Worm (Caenorhabditis elegans): ENCODE measurements around the gene msp-78.

DNA sequence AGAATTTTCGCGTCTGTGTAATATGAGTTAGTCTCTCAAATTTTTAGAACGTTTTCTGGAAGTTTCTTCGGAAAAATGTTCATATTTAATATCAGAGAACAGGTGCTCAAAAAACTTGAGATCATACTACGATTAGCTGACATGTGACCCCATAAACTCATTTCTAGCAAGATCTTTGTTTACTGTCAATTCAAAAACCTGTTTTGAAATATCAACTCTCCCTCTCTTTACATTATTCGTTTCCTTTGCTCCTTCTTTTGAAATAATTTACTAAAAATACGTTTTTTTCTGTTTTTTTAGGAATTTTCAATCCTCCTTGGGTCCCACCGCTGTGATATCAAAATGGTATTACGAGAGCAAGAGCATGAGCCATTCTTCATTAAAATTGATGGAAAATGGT is 29.3 kb downstream of the msp-78 start, which contains the start of gene fat-4:
- TF ChIP-seq flt-1 (GFP tag; IDR thresholded peaks at IDR 0.05) (no peak), ztf-29 (GFP tag; IDR thresholded peaks at IDR 0.05) (no peak), ref-1 (GFP tag; conservative IDR thresholded peaks at IDR 0.05) (no peak), klf-2 (GFP tag; conservative IDR thresholded peaks at IDR 0.05) (no peak), tab-1 (GFP tag; IDR thresholded peaks at IDR 0.05) (no peak), T22C8.4 (GFP tag; IDR thresholded peaks at IDR 0.05) (no peak), ztf-23 (GFP tag; IDR thresholded peaks at IDR 0.05) (no peak)

All from whole organism, midembryonic.